Worm (Caenorhabditis elegans) whole organism, L4 larva: Measurements from ENCODE around the gene scl-6.

ENCODE experiments used
- D1046.2 ChIP-seq: fragments of 200-800 bp; sonication (Bioruptor generic); IDR thresholded peaks from 2 replicates; pipeline ENCODE4 v1.3.6; 2022; ENCODE audit warnings: missing genetic modification characterization, missing compliant biosample characterization
- F49E8.2 ChIP-seq: sonication (generic microtip); optimal IDR thresholded peaks from 2 replicates; lab custom pipeline; 2016; ENCODE audit warnings: missing compliant biosample characterization, mild to moderate bottlenecking, missing genetic modification characterization, borderline replicate concordance
- R02D3.7 ChIP-seq: fragments of 150-350 bp; sonication (generic microtip); optimal IDR thresholded peaks from 3 replicates; lab custom pipeline; 2014; ENCODE audit warnings: missing biosample characterization, missing genetic modification characterization
- Y105C5A.15 ChIP-seq: fragments of 200-800 bp; sonication (Bioruptor generic); IDR thresholded peaks from 2 replicates; pipeline ENCODE4 v1.3.6; 2022; ENCODE audit warnings: missing genetic modification characterization, missing compliant biosample characterization
- Y5F2A.4 ChIP-seq: fragments of 200-800 bp; sonication (Bioruptor generic); optimal IDR thresholded peaks from 2 replicates; lab custom pipeline; 2018; ENCODE audit warnings: mild to moderate bottlenecking, missing genetic modification characterization, missing compliant biosample characterization
- aha-1 ChIP-seq: fragments of 150-350 bp; peaks from one replicate; lab custom pipeline; 2014; ENCODE audit warnings: missing biosample characterization, missing genetic modification characterization
- ceh-44 ChIP-seq: fragments of 200-800 bp; sonication (Bioruptor generic); IDR thresholded peaks from 2 replicates; pipeline ENCODE4 v1.3.6; 2022; ENCODE audit warnings: missing genetic modification reagents, missing genetic modification characterization, missing compliant biosample characterization
- ceh-62 ChIP-seq: sonication (generic microtip); optimal IDR thresholded peaks from 2 replicates; lab custom pipeline; 2017; ENCODE audit warnings: missing biosample characterization, missing genetic modification characterization
- daf-16 ChIP-seq, 3 experiments: sonication (generic microtip); optimal IDR thresholded peaks; 2 replicates each; lab custom pipeline; 2016 to 2017; ENCODE audit warnings: missing genetic modification characterization in 3 of 3, missing genetic modification reagents in 3 of 3, mild to moderate bottlenecking in 2 of 3, missing compliant biosample characterization in 2 of 3, missing biosample characterization in 1 of 3, moderate library complexity in 1 of 3
- daf-19 ChIP-seq: fragments of 200-800 bp; sonication (Bioruptor generic); conservative IDR thresholded peaks from 2 replicates; pipeline ENCODE4 v1.3.6; 2022; ENCODE audit warnings: missing genetic modification characterization, missing compliant biosample characterization
- daf-8 ChIP-seq: fragments of 200-800 bp; sonication (Bioruptor generic); IDR thresholded peaks from 2 replicates; pipeline ENCODE4 v1.3.6; 2022; ENCODE audit warnings: missing genetic modification characterization, missing compliant biosample characterization
- dmd-6 ChIP-seq: fragments of 200-800 bp; sonication (Bioruptor generic); IDR thresholded peaks from 2 replicates; pipeline ENCODE4 v1.3.6; 2022; ENCODE audit warnings: missing genetic modification reagents, missing genetic modification characterization, missing compliant biosample characterization
- dpl-1 ChIP-seq: fragments of 150-350 bp; optimal IDR thresholded peaks from 2 replicates; lab custom pipeline; 2014; ENCODE audit warnings: missing biosample characterization, missing genetic modification reagents, missing genetic modification characterization
- dve-1 ChIP-seq: sonication (generic microtip); optimal IDR thresholded peaks from 2 replicates; lab custom pipeline; 2017; ENCODE audit warnings: antibody characterized with exemption, mild to moderate bottlenecking, missing genetic modification characterization, missing compliant biosample characterization; ENCODE audit not compliant: insufficient read depth
- fos-1 ChIP-seq: fragments of 150-350 bp; optimal IDR thresholded peaks from 2 replicates; lab custom pipeline; 2014; ENCODE audit warnings: missing biosample characterization, missing genetic modification characterization
- hlh-11 ChIP-seq: fragments of 200-800 bp; sonication (Bioruptor generic); optimal IDR thresholded peaks from 2 replicates; lab custom pipeline; 2018; ENCODE audit warnings: mild to moderate bottlenecking, missing genetic modification characterization, missing compliant biosample characterization
- hlh-30 ChIP-seq: sonication (generic microtip); optimal IDR thresholded peaks from 2 replicates; lab custom pipeline; 2017; ENCODE audit warnings: antibody characterized with exemption, mild to moderate bottlenecking, missing genetic modification characterization, missing compliant biosample characterization; ENCODE audit not compliant: insufficient read depth
- hmg-1.1 ChIP-seq: fragments of 200-800 bp; sonication (Bioruptor generic); IDR thresholded peaks from 2 replicates; pipeline ENCODE4 v1.3.6; 2022; ENCODE audit warnings: missing genetic modification reagents, missing genetic modification characterization, missing compliant biosample characterization
- lin-29 ChIP-seq: fragments of 200-800 bp; sonication (Bioruptor generic); IDR thresholded peaks from 2 replicates; pipeline ENCODE4 v1.3.6; 2022; ENCODE audit warnings: missing genetic modification reagents, missing genetic modification characterization, missing compliant biosample characterization
- lin-39 ChIP-seq: fragments of 150-350 bp; optimal IDR thresholded peaks from 2 replicates; lab custom pipeline; 2014; ENCODE audit warnings: missing biosample characterization, missing genetic modification reagents, missing genetic modification characterization
- mdl-1 ChIP-seq, 2 experiments: fragments of 150-350 bp in 1 of 2; sonication (generic microtip) in 1 of 2; optimal IDR thresholded peaks; 2 replicates each; lab custom pipeline; 2014 to 2017; ENCODE audit warnings: missing biosample characterization in 2 of 2, missing genetic modification characterization in 2 of 2
- mes-2 ChIP-seq: sonication (generic microtip); optimal IDR thresholded peaks from 2 replicates; lab custom pipeline; 2016; ENCODE audit warnings: missing genotype, mild to moderate bottlenecking, missing genetic modification characterization, missing compliant biosample characterization; ENCODE audit not compliant: poor library complexity, severe bottlenecking
- mxl-3 ChIP-seq: fragments of 200-800 bp; sonication (Bioruptor generic); optimal IDR thresholded peaks from 2 replicates; lab custom pipeline; 2018; ENCODE audit warnings: mild to moderate bottlenecking, missing genetic modification characterization, missing compliant biosample characterization
- nhr-25 ChIP-seq: sonication (generic microtip); optimal IDR thresholded peaks from 2 replicates; lab custom pipeline; 2017; ENCODE audit warnings: missing genetic modification characterization, mild to moderate bottlenecking, missing compliant biosample characterization, antibody characterized with exemption, moderate library complexity, borderline replicate concordance; ENCODE audit not compliant: insufficient read depth
- nhr-28 ChIP-seq: fragments of 150-350 bp; optimal IDR thresholded peaks from 2 replicates; lab custom pipeline; 2014; ENCODE audit warnings: missing biosample characterization, missing genetic modification characterization
- nhr-48 ChIP-seq: sonication (generic microtip); optimal IDR thresholded peaks from 2 replicates; lab custom pipeline; 2016; ENCODE audit warnings: mild to moderate bottlenecking, missing genetic modification characterization, missing compliant biosample characterization
- nhr-77 ChIP-seq: fragments of 150-350 bp; optimal IDR thresholded peaks from 2 replicates; lab custom pipeline; 2014; ENCODE audit warnings: missing biosample characterization, missing genetic modification characterization
- php-3 ChIP-seq: fragments of 200-800 bp; sonication (Bioruptor generic); IDR thresholded peaks from 2 replicates; pipeline ENCODE4 v1.3.6; 2022; ENCODE audit warnings: missing genetic modification reagents, missing genetic modification characterization, missing compliant biosample characterization
- pqm-1 ChIP-seq: sonication (generic microtip); optimal IDR thresholded peaks from 2 replicates; lab custom pipeline; 2017; ENCODE audit warnings: missing biosample characterization, missing genetic modification characterization
- rbr-2 ChIP-seq: sonication (generic microtip); optimal IDR thresholded peaks from 2 replicates; lab custom pipeline; 2016; ENCODE audit warnings: missing genotype, missing genetic modification characterization, missing compliant biosample characterization
- saeg-2 ChIP-seq: fragments of 200-800 bp; sonication (Bioruptor generic); IDR thresholded peaks from 2 replicates; pipeline ENCODE4 v1.3.6; 2022; ENCODE audit warnings: missing genetic modification reagents, missing genetic modification characterization, missing compliant biosample characterization
- set-16 ChIP-seq: fragments of 200-800 bp; sonication (Bioruptor generic); IDR thresholded peaks from 2 replicates; pipeline ENCODE4 v1.3.6; 2022; ENCODE audit warnings: missing genetic modification reagents, missing genetic modification characterization, missing compliant biosample characterization
- spr-1 ChIP-seq: sonication (generic microtip); optimal IDR thresholded peaks from 2 replicates; lab custom pipeline; 2016; ENCODE audit warnings: mild to moderate bottlenecking, missing genetic modification characterization, missing compliant biosample characterization
- tra-1 ChIP-seq: fragments of 200-800 bp; sonication (Bioruptor generic); IDR thresholded peaks from 2 replicates; pipeline ENCODE4 v1.3.6; 2022; ENCODE audit warnings: missing genetic modification reagents, missing genetic modification characterization, missing compliant biosample characterization
- unc-39 ChIP-seq: sonication (generic microtip); optimal IDR thresholded peaks from 2 replicates; lab custom pipeline; 2017; ENCODE audit warnings: missing biosample characterization, missing genetic modification characterization
- unc-62 ChIP-seq, 3 experiments: fragments of 150-350 bp in 1 of 3; sonication (generic microtip); optimal IDR thresholded peaks in 2 of 3; peaks in 1 of 3; 1 replicate in 1 of 3; 2 replicates in 2 of 3; lab custom pipeline; 2014 to 2017; ENCODE audit warnings: missing biosample characterization in 3 of 3, missing genetic modification characterization in 3 of 3, missing genetic modification reagents in 3 of 3, missing genotype in 1 of 3
- zag-1 ChIP-seq: fragments of 150-350 bp; optimal IDR thresholded peaks from 2 replicates; lab custom pipeline; 2014; ENCODE audit warnings: missing biosample characterization, missing genetic modification characterization
- zfp-3 ChIP-seq: fragments of 200-800 bp; sonication (Bioruptor generic); conservative IDR thresholded peaks from 2 replicates; pipeline ENCODE4 v1.3.6; 2022; ENCODE audit warnings: missing genetic modification reagents, missing genetic modification characterization, missing compliant biosample characterization
- ztf-11 ChIP-seq: fragments of 150-350 bp; optimal IDR thresholded peaks from 2 replicates; lab custom pipeline; 2014; ENCODE audit warnings: missing biosample characterization, missing genetic modification characterization
- ztf-7 ChIP-seq: fragments of 150-350 bp; optimal IDR thresholded peaks from 2 replicates; lab custom pipeline; 2014; ENCODE audit warnings: missing biosample characterization, missing genetic modification characterization

scl-6 gene

DNA sequence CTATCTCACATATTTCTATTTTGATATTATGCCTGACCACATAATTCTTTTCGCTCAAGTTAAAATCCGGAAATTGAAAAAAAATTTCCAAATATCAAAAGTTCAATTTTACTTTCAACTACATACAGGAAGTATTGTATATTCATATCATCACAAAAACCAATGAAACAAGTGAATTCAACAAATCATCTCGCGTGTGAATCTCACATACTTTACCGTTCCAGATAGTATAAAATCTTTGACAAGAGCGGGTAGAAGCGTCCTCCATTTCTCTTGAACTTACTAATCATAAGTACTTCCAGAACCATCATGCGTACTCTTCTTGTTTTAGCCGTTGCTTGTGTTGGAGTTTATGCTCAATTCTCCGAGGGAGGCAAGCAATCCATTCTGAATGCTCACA, 2.9 kb downstream of the scl-6 start, which contains the start of gene scl-8:
TSS of gene scl-8 (plus strand) at position 301 of the 400 bp plus-strand sequence.
- TF ChIP-seq aha-1 (tag; lab: Kevin White, UChicago): peak; percentile 36
- no peak for TF ChIP-seq Y5F2A.4 (GFP tag; lab: Kevin White, UChicago)

- TF ChIP-seq tra-1 (GFP tag; lab: Robert Waterston, UW): no peak
- TF ChIP-seq ceh-44 (GFP tag; lab: Robert Waterston, UW): no peak
- no peak for TF ChIP-seq daf-8
- no peak for TF ChIP-seq lin-29 (GFP tag; lab: Robert Waterston, UW)
- TF ChIP-seq D1046.2 (GFP tag; lab: Robert Waterston, UW): no peak
- peak; percentile 58 for TF ChIP-seq hlh-11 (tag; lab: Kevin White, UChicago)
- peak; percentile 9 for TF ChIP-seq mxl-3
- TF ChIP-seq mes-2 (tag; lab: Kevin White, UChicago): no peak
- TF ChIP-seq mdl-1 (tag; optimal IDR thresholded peaks at IDR 0.05; lab: Kevin White, UChicago): peak in 1 of 2 experiments; percentile 47
- TF ChIP-seq hlh-30 (tag; lab: Kevin White, UChicago): peak; percentile 25
- TF ChIP-seq zfp-3 (GFP tag; lab: Robert Waterston, UW): no peak
- no peak for TF ChIP-seq ceh-62
- no peak for TF ChIP-seq spr-1 (tag; lab: Kevin White, UChicago)
- peak in 1 of 2 experiments; percentile 80 for TF ChIP-seq unc-62 (GFP tag; optimal IDR thresholded peaks at IDR 0.05 in 1 of 2; lab: Kevin White, UChicago)
- no peak for TF ChIP-seq unc-62 (tag; optimal IDR thresholded peaks at IDR 0.05; lab: Kevin White, UChicago)
- TF ChIP-seq php-3: no peak
- peak; percentile 100 for TF ChIP-seq nhr-28 (tag; lab: Kevin White, UChicago)
- TF ChIP-seq dmd-6 (GFP tag; lab: Robert Waterston, UW): 0 out of 2 replicates have a peak, but pooled peaks have one; percentile 9
- peak; percentile 62 for TF ChIP-seq nhr-77 (tag; lab: Kevin White, UChicago)
- no peak for TF ChIP-seq daf-16 (GFP tag; optimal IDR thresholded peaks at IDR 0.05; lab: Kevin White, UChicago)
- TF ChIP-seq daf-16 (tag; optimal IDR thresholded peaks at IDR 0.05; lab: Kevin White, UChicago): no peak
Measured at ce11 chrIV:13075625-13076252, 7.2 kb downstream of the scl-6 start.

DNA sequence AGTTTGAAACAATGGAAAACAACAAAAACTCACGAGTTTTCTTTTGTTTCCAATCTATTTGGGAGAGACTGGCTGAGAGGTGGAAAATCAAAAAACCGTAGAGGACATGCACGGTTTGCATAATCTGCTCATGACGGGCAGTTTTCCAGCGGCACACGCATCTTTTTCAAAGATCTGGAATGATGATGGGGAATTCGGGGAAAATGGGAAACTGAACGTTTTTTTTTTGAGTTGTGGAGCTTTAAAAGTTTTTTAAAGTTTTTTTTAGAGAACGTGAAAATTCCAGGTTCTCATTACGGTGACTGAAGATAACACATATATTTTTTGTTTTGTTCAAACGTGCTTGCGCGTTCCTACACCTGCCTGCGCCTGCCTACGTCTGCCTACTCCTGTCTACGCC, 8.1 kb downstream of the scl-6 start, which contains the start of gene C39E9.7:
TSS of gene C39E9.7 (minus strand) at position 101 of the 400 bp plus-strand sequence.
- TF ChIP-seq saeg-2 (GFP tag; lab: Robert Waterston, UW) (no peak), dve-1 (tag; lab: Kevin White, UChicago) (no peak), mxl-3 (no peak), lin-39 (no peak), fos-1 (tag; lab: Kevin White, UChicago) (no peak), zfp-3 (GFP tag; lab: Robert Waterston, UW) (no peak), zag-1 (tag; lab: Kevin White, UChicago) (no peak), Y105C5A.15 (no peak), rbr-2 (no peak)

ce11 chrIV:13077694-13078093, 9.1 kb downstream of the scl-6 start:
- TF ChIP-seq unc-39 (tag; lab: Kevin White, UChicago) (no peak), daf-8 (no peak), hlh-11 (tag; lab: Kevin White, UChicago) (peak; percentile 83), nhr-25 (tag; lab: Kevin White, UChicago) (peak; percentile 52), R02D3.7 (tag; lab: Kevin White, UChicago) (no peak), hmg-1.1 (GFP tag; lab: Robert Waterston, UW) (no peak), saeg-2 (GFP tag; lab: Robert Waterston, UW) (no peak), nhr-77 (tag; lab: Kevin White, UChicago) (peak; percentile 26), nhr-28 (tag; lab: Kevin White, UChicago) (peak; percentile 96), set-16 (no peak), aha-1 (tag; lab: Kevin White, UChicago) (peak; percentile 87), mdl-1 (tag; optimal IDR thresholded peaks at IDR 0.05; lab: Kevin White, UChicago) (peak; percentile 36 to 73), ztf-11 (tag; lab: Kevin White, UChicago) (no peak), dpl-1 (GFP tag; lab: Kevin White, UChicago) (no peak), ceh-44 (GFP tag; lab: Robert Waterston, UW) (no peak), ztf-7 (no peak), F49E8.2 (no peak), pqm-1 (tag; lab: Kevin White, UChicago) (no peak), hlh-30 (tag; lab: Kevin White, UChicago) (peak; percentile 83), mxl-3 (peak; percentile 70), daf-19 (GFP tag; lab: Robert Waterston, UW) (no peak), mes-2 (tag; lab: Kevin White, UChicago) (no peak), nhr-48 (tag; lab: Kevin White, UChicago) (peak; percentile 79), tra-1 (GFP tag; lab: Robert Waterston, UW) (no peak), unc-62 (GFP tag; optimal IDR thresholded peaks at IDR 0.05 in 1 of 2; lab: Kevin White, UChicago) (peak in 1 of 2 experiments; percentile 25), unc-62 (tag; optimal IDR thresholded peaks at IDR 0.05; lab: Kevin White, UChicago) (no peak)
